Worm (Caenorhabditis elegans) whole organism, L1 larva: ENCODE results near the gene K09C6.8.
"Not testable (repeated sequence)": the region's sequence is repeated elsewhere in the genome, so short reads cannot be mapped to it uniquely, and the experiment has no call there.

Experiments
- C04F5.9 ChIP-seq: sonication (generic microtip); optimal IDR thresholded peaks from 2 replicates; lab custom pipeline; 2016; ENCODE audit warnings: missing genetic modification characterization, missing compliant biosample characterization
- aly-2 ChIP-seq: fragments of 150-350 bp; optimal IDR thresholded peaks from 2 replicates; lab custom pipeline; 2014; ENCODE audit warnings: missing biosample characterization, missing genetic modification characterization
- blmp-1 ChIP-seq: fragments of 150-350 bp; optimal IDR thresholded peaks from 2 replicates; lab custom pipeline; 2014; ENCODE audit warnings: missing biosample characterization, missing genetic modification characterization
- ceh-8 ChIP-seq: fragments of 200-800 bp; sonication (Bioruptor generic); optimal IDR thresholded peaks from 2 replicates; lab custom pipeline; 2018; ENCODE audit warnings: mild to moderate bottlenecking, missing genetic modification characterization, moderate library complexity, missing compliant biosample characterization
- dpl-1 ChIP-seq, 3 experiments: fragments of 150-350 bp in 2 of 3; sonication (generic microtip) in 1 of 3; optimal IDR thresholded peaks; 2 replicates each; lab custom pipeline; 2014 to 2017; ENCODE audit warnings: missing biosample characterization in 3 of 3, missing genetic modification characterization in 3 of 3, missing genetic modification reagents in 3 of 3
- efl-1 ChIP-seq, 4 experiments: fragments of 150-350 bp; optimal IDR thresholded peaks in 3 of 4; peaks in 1 of 4; 1 replicate in 1 of 4; 2 replicates in 3 of 4; lab custom pipeline; 2014; ENCODE audit warnings: missing biosample characterization in 2 of 4, missing genetic modification characterization in 2 of 4, missing genetic modification reagents in 2 of 4
- efl-3 ChIP-seq: fragments of 200-800 bp; sonication (Bioruptor generic); optimal IDR thresholded peaks from 2 replicates; lab custom pipeline; 2018; ENCODE audit warnings: mild to moderate bottlenecking, missing genetic modification characterization, missing compliant biosample characterization
- fkh-8 ChIP-seq: sonication (generic microtip); optimal IDR thresholded peaks from 2 replicates; lab custom pipeline; 2016; ENCODE audit warnings: mild to moderate bottlenecking, missing genetic modification characterization, missing compliant biosample characterization
- grh-1 ChIP-seq: fragments of 200-800 bp; sonication (Bioruptor generic); IDR thresholded peaks from 2 replicates; pipeline ENCODE4 v1.3.6; 2022; ENCODE audit warnings: missing genetic modification reagents, missing genetic modification characterization, missing compliant biosample characterization
- hlh-17 ChIP-seq: fragments of 200-800 bp; sonication (Bioruptor generic); optimal IDR thresholded peaks from 2 replicates; lab custom pipeline; 2018; ENCODE audit warnings: missing genetic modification characterization, mild to moderate bottlenecking, missing compliant biosample characterization, moderate library complexity, borderline replicate concordance
- hlh-4 ChIP-seq: sonication (generic microtip); optimal IDR thresholded peaks from 2 replicates; lab custom pipeline; 2016; ENCODE audit warnings: mild to moderate bottlenecking, missing genetic modification characterization, missing compliant biosample characterization
- lin-14 ChIP-seq: fragments of 200-800 bp; sonication (Bioruptor generic); optimal IDR thresholded peaks from 2 replicates; lab custom pipeline; 2018; ENCODE audit warnings: mild to moderate bottlenecking, missing genetic modification characterization, moderate library complexity, missing compliant biosample characterization
- lin-15B ChIP-seq: fragments of 150-350 bp; sonication (generic microtip); optimal IDR thresholded peaks from 3 replicates; lab custom pipeline; 2014; ENCODE audit warnings: missing biosample characterization, missing genetic modification characterization
- lsy-2 ChIP-seq, 2 experiments: fragments of 150-350 bp; optimal IDR thresholded peaks; 2 replicates each; lab custom pipeline; 2014; ENCODE audit warnings: missing biosample characterization in 2 of 2, missing genetic modification characterization in 2 of 2
- mep-1 ChIP-seq: fragments of 150-350 bp; optimal IDR thresholded peaks from 2 replicates; lab custom pipeline; 2014; ENCODE audit warnings: missing biosample characterization, missing genetic modification characterization
- nhr-12 ChIP-seq: sonication (generic microtip); optimal IDR thresholded peaks from 2 replicates; lab custom pipeline; 2017; ENCODE audit warnings: missing biosample characterization, missing genetic modification characterization
- nhr-19 ChIP-seq: fragments of 200-800 bp; sonication (Bioruptor generic); conservative IDR thresholded peaks from 2 replicates; pipeline ENCODE4 v1.3.6; 2022; ENCODE audit warnings: missing genetic modification characterization, missing compliant biosample characterization
- nhr-28 ChIP-seq: fragments of 150-350 bp; optimal IDR thresholded peaks from 2 replicates; lab custom pipeline; 2014; ENCODE audit warnings: missing biosample characterization, missing genetic modification characterization
- nhr-47 ChIP-seq: sonication (generic microtip); optimal IDR thresholded peaks from 2 replicates; lab custom pipeline; 2016; ENCODE audit warnings: mild to moderate bottlenecking, missing genetic modification characterization, moderate library complexity, missing compliant biosample characterization
- nhr-71 ChIP-seq: sonication (generic microtip); optimal IDR thresholded peaks from 2 replicates; lab custom pipeline; 2016; ENCODE audit warnings: mild to moderate bottlenecking, missing genetic modification characterization, moderate library complexity, missing compliant biosample characterization
- nhr-85 ChIP-seq: sonication (generic microtip); peaks from one replicate; lab custom pipeline; 2016; ENCODE audit warnings: missing genetic modification characterization, inconsistent platforms, missing compliant biosample characterization
- nhr-90 ChIP-seq: sonication (generic microtip); optimal IDR thresholded peaks from 2 replicates; lab custom pipeline; 2016; ENCODE audit warnings: mild to moderate bottlenecking, missing genetic modification characterization, missing compliant biosample characterization; ENCODE audit not compliant: poor library complexity
- pqm-1 ChIP-seq: sonication (generic microtip); optimal IDR thresholded peaks from 3 replicates; lab custom pipeline; 2017; ENCODE audit warnings: missing biosample characterization, missing genetic modification characterization
- skn-1 ChIP-seq: fragments of 150-350 bp; optimal IDR thresholded peaks from 2 replicates; lab custom pipeline; 2014; ENCODE audit warnings: missing biosample characterization, missing genetic modification characterization
- sox-4 ChIP-seq: sonication (generic microtip); optimal IDR thresholded peaks from 2 replicates; lab custom pipeline; 2016; ENCODE audit warnings: missing genetic modification characterization, missing compliant biosample characterization
- unc-130 ChIP-seq: fragments of 150-350 bp; optimal IDR thresholded peaks from 2 replicates; lab custom pipeline; 2017; ENCODE audit warnings: missing biosample characterization, missing genetic modification characterization, inconsistent platforms
- unc-30 ChIP-seq: sonication (generic microtip); optimal IDR thresholded peaks from 2 replicates; lab custom pipeline; 2017; ENCODE audit warnings: missing biosample characterization, missing genetic modification characterization
- unc-86 ChIP-seq: sonication (generic microtip); optimal IDR thresholded peaks from 2 replicates; lab custom pipeline; 2016; ENCODE audit warnings: missing genetic modification characterization, missing compliant biosample characterization
- unc-98 ChIP-seq: fragments of 200-800 bp; sonication (Bioruptor generic); IDR thresholded peaks from 2 replicates; pipeline ENCODE4 v1.3.6; 2022; ENCODE audit warnings: missing genetic modification characterization, missing compliant biosample characterization
- zag-1 ChIP-seq: fragments of 150-350 bp; optimal IDR thresholded peaks from 2 replicates; lab custom pipeline; 2014; ENCODE audit warnings: missing biosample characterization, missing genetic modification characterization
- zip-4 ChIP-seq: fragments of 200-800 bp; sonication (Bioruptor generic); optimal IDR thresholded peaks from 2 replicates; lab custom pipeline; 2018; ENCODE audit warnings: mild to moderate bottlenecking, missing genetic modification characterization, moderate library complexity, missing compliant biosample characterization
- ztf-11 ChIP-seq, 2 experiments: sonication (generic microtip); optimal IDR thresholded peaks; 2 replicates each; lab custom pipeline; 2016 to 2017; ENCODE audit warnings: missing genetic modification characterization in 2 of 2, missing biosample characterization in 1 of 2, missing compliant biosample characterization in 1 of 2
- ztf-4 ChIP-seq: fragments of 150-350 bp; optimal IDR thresholded peaks from 2 replicates; lab custom pipeline; 2014; ENCODE audit warnings: missing biosample characterization, missing genetic modification characterization

K09C6.8 gene

ce11 chrV:847521-847920, 4.5 kb upstream of the K09C6.8 start, which contains the start of gene srbc-13:
Gene srbc-13, plus strand, starts transcription at chrV:847821.
- TF ChIP-seq sox-4 (tag; lab: Kevin White, UChicago) (no peak), unc-86 (tag; lab: Kevin White, UChicago) (no peak), pqm-1 (tag; lab: Kevin White, UChicago) (no peak), dpl-1 (GFP tag; optimal IDR thresholded peaks at IDR 0.05; lab: Kevin White, UChicago) (no peak), nhr-28 (tag; lab: Kevin White, UChicago) (no peak), ztf-4 (tag; lab: Kevin White, UChicago) (no peak), lin-14 (GFP tag; lab: Kevin White, UChicago) (no peak), efl-1 (optimal IDR thresholded peaks at IDR 0.05; lab: Kevin White, UChicago) (no peak), efl-1 (GFP tag; optimal IDR thresholded peaks at IDR 0.05 in 1 of 2; lab: Kevin White, UChicago) (no peak), nhr-47 (no peak), nhr-85 (tag; lab: Kevin White, UChicago) (no peak), C04F5.9 (no peak), nhr-12 (tag; lab: Kevin White, UChicago) (no peak)

- peak; percentile 65 for TF ChIP-seq ceh-8 (GFP tag; lab: Kevin White, UChicago)
- TF ChIP-seq grh-1 (GFP tag; lab: Robert Waterston, UW) = no peak
Observed at ce11 chrV:842611-843010, 407 bp downstream of the K09C6.8 start.

ce11 chrV:838984-839471, 4.0 kb downstream of the K09C6.8 start, which contains the start of the genes K09C6.7 and K09C6.10:
Gene K09C6.7, minus strand, starts transcription at chrV:839084.
Gene K09C6.10, plus strand, starts transcription at chrV:839421.
- not testable (repeated sequence) for TF ChIP-seq unc-98 (GFP tag; lab: Robert Waterston, UW); lin-15B (tag; lab: Kevin White, UChicago); nhr-71 (tag; lab: Kevin White, UChicago)

DNA sequence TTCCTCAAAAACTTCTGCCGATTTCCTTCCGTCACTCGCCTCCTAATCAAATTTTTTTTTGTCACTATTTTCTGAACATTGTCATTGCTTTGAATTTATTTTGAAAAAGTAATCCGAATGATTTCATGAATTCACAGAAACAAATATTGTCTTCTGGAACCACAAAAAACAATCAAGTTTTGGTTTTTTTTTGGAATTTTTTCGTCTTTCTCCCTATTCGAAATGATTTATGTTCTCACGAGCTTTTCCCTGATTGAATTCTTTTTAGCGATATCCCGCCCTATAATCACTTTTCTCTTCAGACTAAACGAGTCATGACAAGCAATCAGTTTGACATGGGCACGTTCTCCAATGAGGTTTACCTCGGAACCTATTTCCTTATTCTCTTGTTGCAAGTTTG, 9.7 kb downstream of the K09C6.8 start, which contains the start of gene F41H8.1:
TSS of gene F41H8.1 (plus strand) at position 301 of the 400 bp plus-strand sequence.
- TF ChIP-seq zag-1 (tag; lab: Kevin White, UChicago) = no peak
- no peak for TF ChIP-seq efl-1 (optimal IDR thresholded peaks at IDR 0.05; lab: Kevin White, UChicago)
- TF ChIP-seq efl-1 (GFP tag; optimal IDR thresholded peaks at IDR 0.05 in 1 of 2; lab: Kevin White, UChicago) = no peak
- TF ChIP-seq fkh-8 (tag; lab: Kevin White, UChicago) = no peak
- TF ChIP-seq hlh-17 = no peak
- no peak for TF ChIP-seq aly-2
- TF ChIP-seq zip-4 (GFP tag; lab: Kevin White, UChicago) = no peak
- no peak for TF ChIP-seq unc-130 (tag; lab: Kevin White, UChicago)
- no peak for TF ChIP-seq nhr-12 (tag; lab: Kevin White, UChicago)
- TF ChIP-seq lsy-2 (tag; optimal IDR thresholded peaks at IDR 0.05; lab: Kevin White, UChicago) = no peak
- TF ChIP-seq unc-30 (tag; lab: Kevin White, UChicago) = no peak
- TF ChIP-seq ztf-11 (tag; optimal IDR thresholded peaks at IDR 0.05; lab: Kevin White, UChicago) = no peak
- no peak for TF ChIP-seq blmp-1 (tag; lab: Kevin White, UChicago)
- no peak for TF ChIP-seq nhr-19
- no peak for TF ChIP-seq hlh-4 (tag; lab: Kevin White, UChicago)
- TF ChIP-seq nhr-90 (tag; lab: Kevin White, UChicago) = no peak
- no peak for TF ChIP-seq mep-1 (tag; lab: Kevin White, UChicago)

ce11 chrV:826097-826496, 16.9 kb downstream of the K09C6.8 start, which contains the start of gene F41H8.2:
Gene F41H8.2, plus strand, starts transcription at chrV:826397.
- no peak for TF ChIP-seq efl-3 (GFP tag; lab: Kevin White, UChicago)
- no peak for TF ChIP-seq efl-1 (optimal IDR thresholded peaks at IDR 0.05; lab: Kevin White, UChicago)
- no peak for TF ChIP-seq efl-1 (GFP tag; optimal IDR thresholded peaks at IDR 0.05 in 1 of 2; lab: Kevin White, UChicago)
- no peak for TF ChIP-seq skn-1 (tag; lab: Kevin White, UChicago)
- no peak for TF ChIP-seq unc-30 (tag; lab: Kevin White, UChicago)
